Worm (Caenorhabditis elegans) whole organism, early embryonic: Measurements from ENCODE around the gene C06G3.3.

Experiments used
- B0310.2 ChIP-seq: sonication (generic microtip); optimal IDR thresholded peaks from 2 replicates; lab custom pipeline; 2016; ENCODE audit warnings: mild to moderate bottlenecking, missing genetic modification characterization, missing compliant biosample characterization
- F13C5.2 ChIP-seq: sonication (generic microtip); optimal IDR thresholded peaks from 2 replicates; lab custom pipeline; 2017; ENCODE audit warnings: mild to moderate bottlenecking, missing genetic modification characterization, inconsistent platforms, missing compliant biosample characterization
- aly-1 ChIP-seq: sonication (generic microtip); optimal IDR thresholded peaks from 2 replicates; lab custom pipeline; 2016; ENCODE audit warnings: missing genetic modification characterization, missing compliant biosample characterization
- ama-1 ChIP-seq: fragments of 150-350 bp; optimal IDR thresholded peaks from 2 replicates; lab custom pipeline; 2014
- ceh-13 ChIP-seq: fragments of 200-800 bp; sonication (Bioruptor generic); optimal IDR thresholded peaks from 2 replicates; lab custom pipeline; 2018; ENCODE audit warnings: mild to moderate bottlenecking, missing genetic modification characterization, missing compliant biosample characterization
- ceh-36 ChIP-seq: sonication (generic microtip); optimal IDR thresholded peaks from 2 replicates; lab custom pipeline; 2016; ENCODE audit warnings: missing genetic modification characterization, inconsistent platforms, missing compliant biosample characterization
- ets-7 ChIP-seq: sonication (generic microtip); optimal IDR thresholded peaks from 2 replicates; lab custom pipeline; 2016; ENCODE audit warnings: missing genotype, missing genetic modification characterization, missing compliant biosample characterization
- flt-1 ChIP-seq: fragments of 200-800 bp; sonication (Bioruptor generic); IDR thresholded peaks from 2 replicates; pipeline ENCODE4 v1.3.6; 2022; ENCODE audit warnings: missing genetic modification characterization, missing compliant biosample characterization
- hmbx-1 ChIP-seq: sonication (generic microtip); optimal IDR thresholded peaks from 2 replicates; lab custom pipeline; 2016; ENCODE audit warnings: mild to moderate bottlenecking, missing genetic modification characterization, missing compliant biosample characterization
- hmg-4 ChIP-seq: fragments of 200-800 bp; sonication (Bioruptor generic); optimal IDR thresholded peaks from 2 replicates; lab custom pipeline; 2018; ENCODE audit warnings: mild to moderate bottlenecking, missing genetic modification characterization, missing compliant biosample characterization
- hnd-1 ChIP-seq: sonication (generic microtip); optimal IDR thresholded peaks from 2 replicates; lab custom pipeline; 2016; ENCODE audit warnings: missing genetic modification characterization, missing compliant biosample characterization
- pes-1 ChIP-seq: fragments of 200-800 bp; sonication (Bioruptor generic); IDR thresholded peaks from 2 replicates; pipeline ENCODE4 v1.3.6; 2022; ENCODE audit warnings: missing genetic modification reagents, missing genetic modification characterization, missing compliant biosample characterization
- scrt-1 ChIP-seq: fragments of 200-800 bp; sonication (Bioruptor generic); IDR thresholded peaks from 2 replicates; pipeline ENCODE4 v1.3.6; 2022; ENCODE audit warnings: missing genetic modification characterization, missing compliant biosample characterization
- sea-1 ChIP-seq: fragments of 200-800 bp; sonication (Bioruptor generic); conservative IDR thresholded peaks from 2 replicates; pipeline ENCODE4 v1.3.6; 2022; ENCODE audit warnings: missing genetic modification characterization, missing compliant biosample characterization
- tbx-11 ChIP-seq: fragments of 200-800 bp; sonication (Bioruptor generic); IDR thresholded peaks from 2 replicates; pipeline ENCODE4 v1.3.6; 2022; ENCODE audit warnings: missing genetic modification characterization, missing compliant biosample characterization
- tbx-37 ChIP-seq: fragments of 200-800 bp; sonication (Bioruptor generic); conservative IDR thresholded peaks from 2 replicates; pipeline ENCODE4 v1.3.6; 2022; ENCODE audit warnings: missing genetic modification reagents, missing genetic modification characterization, missing compliant biosample characterization
- tra-4 ChIP-seq: sonication (generic microtip); optimal IDR thresholded peaks from 2 replicates; lab custom pipeline; 2017; ENCODE audit warnings: missing genetic modification characterization, missing compliant biosample characterization

Gene C06G3.3

DNA sequence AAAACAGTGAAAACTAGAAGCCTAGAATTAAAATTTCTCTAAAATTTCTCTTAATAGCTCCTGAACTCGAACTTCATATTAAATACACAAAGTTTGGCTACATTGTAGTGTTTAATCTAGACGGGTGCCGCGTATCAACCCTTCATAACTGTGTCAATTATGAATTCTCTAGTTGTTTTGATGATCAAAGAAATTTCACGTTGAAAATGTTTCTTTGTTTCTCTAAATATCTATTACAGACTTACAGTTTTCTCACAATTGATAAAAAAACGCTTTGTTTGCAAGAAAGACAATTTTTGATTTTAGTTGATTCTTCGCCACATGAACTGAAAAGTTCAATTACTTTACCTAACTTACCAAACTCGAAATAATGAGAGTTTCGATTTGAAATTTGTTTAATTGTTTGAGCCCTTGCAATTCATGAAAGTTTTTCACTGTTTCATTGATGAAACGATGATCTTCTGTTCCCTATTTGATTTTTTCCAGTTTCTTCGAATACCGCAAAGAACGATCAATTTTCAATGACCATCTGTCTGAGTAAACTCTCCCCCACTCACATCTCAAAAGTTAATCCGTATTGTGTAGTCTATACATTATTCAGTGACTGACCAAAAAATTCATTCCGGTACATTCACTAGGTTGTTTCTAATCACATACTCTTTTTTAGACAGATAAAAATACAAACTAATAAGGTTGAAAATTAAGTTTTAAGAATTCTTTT, 10.9 kb downstream of the C06G3.3 start:
- TF ChIP-seq hnd-1 (no peak), hmg-4 (GFP tag; lab: Kevin White, UChicago) (no peak), flt-1 (no peak), tbx-37 (GFP tag; lab: Robert Waterston, UW) (no peak), tra-4 (tag; lab: Kevin White, UChicago) (no peak), ceh-13 (GFP tag; lab: Kevin White, UChicago) (no peak), sea-1 (no peak), pes-1 (GFP tag; lab: Robert Waterston, UW) (no peak), tbx-11 (no peak), aly-1 (tag; lab: Kevin White, UChicago) (no peak), ets-7 (tag; lab: Kevin White, UChicago) (no peak), scrt-1 (no peak), hmbx-1 (tag; lab: Kevin White, UChicago) (no peak), F13C5.2 (tag; lab: Kevin White, UChicago) (no peak), B0310.2 (tag; lab: Kevin White, UChicago) (no peak), ama-1 (lab: Kevin White, UChicago) (no peak), ceh-36 (tag; lab: Kevin White, UChicago) (no peak)

DNA sequence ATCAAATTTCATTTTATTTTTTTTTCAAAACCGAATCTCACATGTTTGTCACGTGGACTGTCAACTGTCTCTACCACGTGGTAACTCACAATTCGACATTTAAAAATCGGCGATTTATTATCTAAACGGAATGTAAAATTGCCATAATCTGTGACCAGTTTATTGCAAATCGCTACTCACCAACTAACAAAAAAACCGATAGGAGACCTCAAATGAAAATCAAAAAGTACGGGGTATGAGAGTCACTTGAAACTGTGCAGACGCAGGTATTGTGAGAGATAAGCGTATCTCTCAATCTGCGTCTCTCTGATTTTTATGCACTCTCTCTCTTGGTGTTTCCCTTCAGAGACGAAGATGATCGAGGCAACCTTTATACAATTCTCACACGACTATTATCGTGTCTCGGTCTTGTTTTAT, 11.8 kb downstream of the C06G3.3 start:
- no peak for TF ChIP-seq hmg-4 (GFP tag; lab: Kevin White, UChicago)
- no peak for TF ChIP-seq hmbx-1 (tag; lab: Kevin White, UChicago)
- no peak for TF ChIP-seq tra-4 (tag; lab: Kevin White, UChicago)
- TF ChIP-seq scrt-1, result no peak
- TF ChIP-seq pes-1 (GFP tag; lab: Robert Waterston, UW), result no peak
- no peak for TF ChIP-seq aly-1 (tag; lab: Kevin White, UChicago)
- TF ChIP-seq flt-1, result no peak
- TF ChIP-seq ets-7 (tag; lab: Kevin White, UChicago), result no peak
- TF ChIP-seq hnd-1, result no peak
- no peak for TF ChIP-seq sea-1
- no peak for TF ChIP-seq ama-1 (lab: Kevin White, UChicago)
- TF ChIP-seq ceh-36 (tag; lab: Kevin White, UChicago), result no peak
- TF ChIP-seq ceh-13 (GFP tag; lab: Kevin White, UChicago), result no peak
- TF ChIP-seq F13C5.2 (tag; lab: Kevin White, UChicago), result no peak
- no peak for TF ChIP-seq tbx-37 (GFP tag; lab: Robert Waterston, UW)
- TF ChIP-seq tbx-11, result no peak
- TF ChIP-seq B0310.2 (tag; lab: Kevin White, UChicago), result no peak

DNA sequence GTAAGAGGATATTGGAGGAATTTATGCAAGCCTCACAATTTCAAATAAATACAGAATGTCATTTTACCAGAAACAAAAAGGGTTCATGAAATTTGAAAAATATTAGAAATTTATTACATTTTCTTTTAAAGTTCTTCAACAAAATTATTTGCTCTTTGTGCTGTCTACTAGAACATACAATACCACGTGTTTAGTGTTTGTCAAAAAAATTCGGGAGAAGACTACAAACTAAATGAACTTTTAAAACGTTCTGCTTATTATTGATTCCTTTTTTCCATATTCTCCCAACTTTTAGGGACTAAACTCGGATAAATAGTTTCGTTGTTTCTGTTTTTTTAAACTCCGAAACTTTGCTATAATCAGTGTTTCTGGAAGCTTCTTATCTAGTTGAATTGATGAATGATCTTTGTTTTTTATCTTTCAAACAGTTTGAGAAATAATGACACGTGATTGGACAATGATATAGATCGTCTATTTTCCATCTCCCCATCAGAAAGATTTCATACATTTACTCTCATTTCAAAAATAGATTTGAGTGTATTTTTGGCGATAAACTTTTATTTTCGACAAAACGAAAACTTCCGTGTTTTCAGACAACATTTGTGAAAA, 12.8 kb downstream of the C06G3.3 start:
- TF ChIP-seq tra-4 (tag; lab: Kevin White, UChicago), result no peak

DNA sequence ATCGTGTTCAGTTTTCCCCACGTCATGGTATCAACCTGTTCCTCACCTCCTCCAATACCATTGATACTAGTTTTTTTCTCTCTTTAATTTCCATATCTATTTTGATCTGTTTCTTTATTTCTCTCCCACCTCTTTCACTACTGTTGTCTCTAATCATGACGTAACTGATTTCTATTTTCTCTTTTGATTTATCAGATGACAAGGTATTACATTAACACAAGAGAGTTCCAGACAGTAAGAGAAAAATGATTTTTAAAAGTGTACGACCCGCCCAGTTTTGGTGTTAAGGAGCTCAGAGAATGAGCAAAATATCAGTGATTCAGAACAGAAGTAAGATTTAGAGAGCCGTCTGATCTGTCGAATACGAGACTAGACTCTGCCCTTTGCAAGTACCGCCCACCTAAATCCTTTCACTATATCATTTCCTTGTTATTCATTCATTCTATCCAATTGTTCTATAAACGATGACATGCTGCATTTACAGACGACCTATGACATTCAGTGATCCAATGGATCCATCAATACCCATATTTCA, 13.8 kb downstream of the C06G3.3 start, which contains the start of gene nhr-105:
Gene nhr-105 (plus strand): TSS at position 485 of the 535 bp plus-strand sequence.
- TF ChIP-seq tbx-37 (GFP tag; lab: Robert Waterston, UW), result no peak
- TF ChIP-seq hnd-1, result no peak
- no peak for TF ChIP-seq tbx-11
- no peak for TF ChIP-seq aly-1 (tag; lab: Kevin White, UChicago)
- no peak for TF ChIP-seq scrt-1
- TF ChIP-seq ceh-36 (tag; lab: Kevin White, UChicago), result no peak
- TF ChIP-seq ama-1 (lab: Kevin White, UChicago), result no peak
- TF ChIP-seq pes-1 (GFP tag; lab: Robert Waterston, UW), result no peak
- no peak for TF ChIP-seq hmbx-1 (tag; lab: Kevin White, UChicago)
- no peak for TF ChIP-seq hmg-4 (GFP tag; lab: Kevin White, UChicago)
- no peak for TF ChIP-seq sea-1
- no peak for TF ChIP-seq ceh-13 (GFP tag; lab: Kevin White, UChicago)
- TF ChIP-seq ets-7 (tag; lab: Kevin White, UChicago), result no peak
- no peak for TF ChIP-seq B0310.2 (tag; lab: Kevin White, UChicago)

DNA sequence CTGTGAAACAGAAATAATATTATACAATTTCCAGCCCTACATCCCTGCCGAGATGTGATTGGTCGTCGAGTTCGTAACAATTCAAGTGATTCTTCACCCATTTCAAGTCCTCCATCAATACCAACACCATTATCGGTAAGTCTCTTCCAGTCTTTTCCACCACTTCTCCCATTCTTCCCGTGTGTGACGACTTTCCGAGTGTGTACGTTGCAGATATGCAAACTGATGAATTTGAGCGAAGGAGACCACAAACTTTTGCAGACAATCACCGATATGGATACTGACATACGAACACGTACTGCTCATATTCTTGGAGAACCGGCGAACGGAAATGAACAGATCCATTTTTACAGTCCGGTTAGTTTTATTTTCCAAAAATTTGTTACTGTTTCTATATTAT, 15.6 kb downstream of the C06G3.3 start:
- TF ChIP-seq hmbx-1 (tag; lab: Kevin White, UChicago), result no peak
- no peak for TF ChIP-seq hmg-4 (GFP tag; lab: Kevin White, UChicago)
- TF ChIP-seq sea-1, result no peak
- no peak for TF ChIP-seq hnd-1
- TF ChIP-seq ets-7 (tag; lab: Kevin White, UChicago), result no peak
- no peak for TF ChIP-seq ama-1 (lab: Kevin White, UChicago)
- no peak for TF ChIP-seq tbx-11
- no peak for TF ChIP-seq ceh-13 (GFP tag; lab: Kevin White, UChicago)
- no peak for TF ChIP-seq tbx-37 (GFP tag; lab: Robert Waterston, UW)
- TF ChIP-seq ceh-36 (tag; lab: Kevin White, UChicago), result no peak
- no peak for TF ChIP-seq aly-1 (tag; lab: Kevin White, UChicago)
- no peak for TF ChIP-seq pes-1 (GFP tag; lab: Robert Waterston, UW)
- no peak for TF ChIP-seq flt-1
- no peak for TF ChIP-seq B0310.2 (tag; lab: Kevin White, UChicago)
- TF ChIP-seq scrt-1, result no peak
- TF ChIP-seq tra-4 (tag; lab: Kevin White, UChicago), result no peak
- no peak for TF ChIP-seq F13C5.2 (tag; lab: Kevin White, UChicago)

DNA sequence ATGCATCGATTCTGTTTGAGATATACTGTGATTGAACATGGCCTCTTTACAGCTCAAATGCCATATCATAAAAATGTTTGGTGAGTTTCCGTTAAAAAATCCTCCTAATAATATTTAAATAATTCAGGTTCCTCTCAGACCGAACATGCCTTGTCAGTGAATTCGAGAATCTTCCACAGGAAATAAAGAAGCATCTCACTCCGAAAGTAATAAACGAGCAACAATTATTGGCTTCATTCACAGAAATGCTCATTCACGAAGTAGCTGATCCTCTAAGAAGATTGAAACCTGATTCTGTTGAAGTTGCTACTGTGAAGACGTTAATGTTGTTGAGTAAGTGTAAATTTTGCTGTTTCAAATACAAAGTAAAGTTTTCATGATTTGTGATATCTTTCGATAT, 16.2 kb downstream of the C06G3.3 start:
- no peak for TF ChIP-seq ceh-13 (GFP tag; lab: Kevin White, UChicago)
- no peak for TF ChIP-seq tra-4 (tag; lab: Kevin White, UChicago)
- TF ChIP-seq pes-1 (GFP tag; lab: Robert Waterston, UW), result no peak
- no peak for TF ChIP-seq ceh-36 (tag; lab: Kevin White, UChicago)
- TF ChIP-seq tbx-37 (GFP tag; lab: Robert Waterston, UW), result no peak
- TF ChIP-seq hmg-4 (GFP tag; lab: Kevin White, UChicago), result no peak
- TF ChIP-seq hmbx-1 (tag; lab: Kevin White, UChicago), result no peak
- no peak for TF ChIP-seq aly-1 (tag; lab: Kevin White, UChicago)
- no peak for TF ChIP-seq F13C5.2 (tag; lab: Kevin White, UChicago)
- no peak for TF ChIP-seq hnd-1
- TF ChIP-seq tbx-11, result no peak
- no peak for TF ChIP-seq ets-7 (tag; lab: Kevin White, UChicago)
- TF ChIP-seq ama-1 (lab: Kevin White, UChicago), result no peak
- TF ChIP-seq scrt-1, result no peak
- TF ChIP-seq B0310.2 (tag; lab: Kevin White, UChicago), result no peak
- TF ChIP-seq sea-1, result no peak
- TF ChIP-seq flt-1, result no peak
